Worm (Caenorhabditis elegans): ENCODE measurements around the gene grl-2.

The grl-2 gene

ce11 chrV:12954261-12954660, 9.4 kb downstream of the grl-2 start:
- TF ChIP-seq sma-3 (GFP tag; optimal IDR thresholded peaks at IDR 0.05) = no peak
- no peak for TF ChIP-seq elt-1 (tag; optimal IDR thresholded peaks at IDR 0.05)
- TF ChIP-seq F13H6.1 (tag; optimal IDR thresholded peaks at IDR 0.05) = no peak
- no peak for TF ChIP-seq Y55F3AM.14 (GFP tag; optimal IDR thresholded peaks at IDR 0.05)
- no peak for TF ChIP-seq ztf-4 (tag; optimal IDR thresholded peaks at IDR 0.05)
- no peak for TF ChIP-seq nhr-23 (tag; optimal IDR thresholded peaks at IDR 0.05)
- no peak for TF ChIP-seq lin-39 (tag; optimal IDR thresholded peaks at IDR 0.05)
- TF ChIP-seq nhr-237 (tag; optimal IDR thresholded peaks at IDR 0.05) = no peak
- no peak for TF ChIP-seq aly-2 (tag; optimal IDR thresholded peaks at IDR 0.05)
- TF ChIP-seq nhr-25 (tag; optimal IDR thresholded peaks at IDR 0.05) = no peak
- TF ChIP-seq ceh-16 (tag; optimal IDR thresholded peaks at IDR 0.05) = no peak

ce11 chrV:12961085-12961560, 16.2 kb downstream of the grl-2 start, which contains the start of gene mpst-7:
TSS of gene mpst-7 (minus strand) at chrV:12961135.
- no peak for TF ChIP-seq unc-39 (tag; optimal IDR thresholded peaks at IDR 0.05)
- no peak for TF ChIP-seq ztf-4 (tag; optimal IDR thresholded peaks at IDR 0.05)
- peak; percentile 35 for TF ChIP-seq fos-1 (tag; optimal IDR thresholded peaks at IDR 0.05)
- TF ChIP-seq nhr-11 (tag; optimal IDR thresholded peaks at IDR 0.05) = no peak
- TF ChIP-seq peb-1 (tag; optimal IDR thresholded peaks at IDR 0.05) = no peak
- TF ChIP-seq nhr-25 (tag; optimal IDR thresholded peaks at IDR 0.05) = peak; percentile 20
- no peak for TF ChIP-seq nhr-237 (tag; optimal IDR thresholded peaks at IDR 0.05)

- TF ChIP-seq lsy-2 (tag; optimal IDR thresholded peaks at IDR 0.05) (peak in 1 of 2 experiments; percentile 33), nhr-129 (tag; optimal IDR thresholded peaks at IDR 0.05) (peak; percentile 96), Y55F3AM.14 (GFP tag; optimal IDR thresholded peaks at IDR 0.05) (no peak), crh-2 (tag; optimal IDR thresholded peaks at IDR 0.05) (peak; percentile 3), nhr-25 (tag; optimal IDR thresholded peaks at IDR 0.05) (peak; percentile 34), fos-1 (tag; optimal IDR thresholded peaks at IDR 0.05) (peak; percentile 6), aly-2 (tag; optimal IDR thresholded peaks at IDR 0.05) (no peak)
These were observed 18.3 kb downstream of the grl-2 start, which contains the start of gene hrg-9 for ce11 chrV:12963192-12963591. TSS of gene hrg-9 (minus strand) at chrV:12963343.

ce11 chrV:12964076-12964475, 19.2 kb downstream of the grl-2 start, which contains the start of gene srd-35:
TSS of gene srd-35 (plus strand) at chrV:12964376.
- TF ChIP-seq nhr-6 (tag; optimal IDR thresholded peaks at IDR 0.05) (no peak), snpc-4 (tag; optimal IDR thresholded peaks at IDR 0.05) (no peak), nhr-129 (tag; optimal IDR thresholded peaks at IDR 0.05) (no peak), C34F6.9 (tag; optimal IDR thresholded peaks at IDR 0.05) (no peak), nhr-11 (tag; optimal IDR thresholded peaks at IDR 0.05) (no peak), nhr-77 (tag; optimal IDR thresholded peaks at IDR 0.05) (no peak), ceh-82 (tag; optimal IDR thresholded peaks at IDR 0.05) (no peak), dmd-4 (tag; optimal IDR thresholded peaks at IDR 0.05) (no peak), crh-2 (tag; optimal IDR thresholded peaks at IDR 0.05) (no peak), nhr-10 (tag; optimal IDR thresholded peaks at IDR 0.05) (no peak), elt-1 (tag; optimal IDR thresholded peaks at IDR 0.05) (no peak), gmeb-1 (tag; optimal IDR thresholded peaks at IDR 0.05) (no peak), ZK546.5 (tag; optimal IDR thresholded peaks at IDR 0.05) (no peak), unc-55 (GFP tag; optimal IDR thresholded peaks at IDR 0.05) (no peak), blmp-1 (tag; optimal IDR thresholded peaks at IDR 0.05; ENCODE audit: insufficient read depth) (no peak), ceh-16 (tag; optimal IDR thresholded peaks at IDR 0.05) (no peak), Y55F3AM.14 (GFP tag; optimal IDR thresholded peaks at IDR 0.05) (no peak), F13H6.1 (tag; optimal IDR thresholded peaks at IDR 0.05) (no peak)

ce11 chrV:12967110-12967509, 22.2 kb downstream of the grl-2 start, which contains the start of gene R186.3:
TSS of gene R186.3 (minus strand) at chrV:12967210.
- TF ChIP-seq unc-62 (GFP tag; optimal IDR thresholded peaks at IDR 0.05) (no peak), lin-13 (GFP tag; optimal IDR thresholded peaks at IDR 0.05) (no peak), ztf-1 (GFP tag; conservative IDR thresholded peaks at IDR 0.05) (no peak), snpc-4 (tag; optimal IDR thresholded peaks at IDR 0.05) (no peak), unc-39 (tag; optimal IDR thresholded peaks at IDR 0.05) (no peak), ZK546.5 (tag; optimal IDR thresholded peaks at IDR 0.05) (no peak), F13H6.1 (tag; optimal IDR thresholded peaks at IDR 0.05) (no peak), lsy-2 (tag; optimal IDR thresholded peaks at IDR 0.05) (no peak), ceh-82 (tag; optimal IDR thresholded peaks at IDR 0.05) (no peak), elt-3 (tag; optimal IDR thresholded peaks at IDR 0.05) (no peak), elt-1 (tag; optimal IDR thresholded peaks at IDR 0.05) (no peak), mdl-1 (tag; optimal IDR thresholded peaks at IDR 0.05) (no peak), R02D3.7 (tag; optimal IDR thresholded peaks at IDR 0.05) (no peak), C34F6.9 (tag; optimal IDR thresholded peaks at IDR 0.05) (no peak), sma-3 (GFP tag; optimal IDR thresholded peaks at IDR 0.05) (no peak)
